Worm (Caenorhabditis elegans): ENCODE results near the gene F36H5.18.
"Not testable (repeated sequence)": the region's sequence is repeated elsewhere in the genome, so short reads cannot be mapped to it uniquely, and the experiment has no call there.

Gene F36H5.18

ce11 chrII:1775234-1775633 is 15.5 kb downstream of the F36H5.18 start, which contains the start of gene F36H5.14:
TSS of gene F36H5.14 (plus strand) at chrII:1775534.
- TF ChIP-seq dmd-4 (tag; optimal IDR thresholded peaks at IDR 0.05; ENCODE audit: borderline replicate concordance); unc-86 (tag; optimal IDR thresholded peaks at IDR 0.05); sox-4 (tag; optimal IDR thresholded peaks at IDR 0.05): not testable (repeated sequence)

ce11 chrII:1782474-1782873 is 22.8 kb downstream of the F36H5.18 start, which contains the start of gene math-4:
TSS of gene math-4 (minus strand) at chrII:1782574.
- no peak for TF ChIP-seq pros-1 (tag; optimal IDR thresholded peaks at IDR 0.05)
- TF ChIP-seq K02D7.2 (tag; optimal IDR thresholded peaks at IDR 0.05), result no peak
- TF ChIP-seq ceh-2 (tag; optimal IDR thresholded peaks at IDR 0.05), result no peak
- TF ChIP-seq elt-4 (tag; optimal IDR thresholded peaks at IDR 0.05), result no peak
- TF ChIP-seq F13H6.1 (tag; optimal IDR thresholded peaks at IDR 0.05), result no peak
- TF ChIP-seq sox-4 (tag; optimal IDR thresholded peaks at IDR 0.05), result no peak
- no peak for TF ChIP-seq hlh-8 (tag; optimal IDR thresholded peaks at IDR 0.05)
- TF ChIP-seq ceh-48 (tag; optimal IDR thresholded peaks at IDR 0.05), result no peak
- no peak for TF ChIP-seq madf-2 (tag; optimal IDR thresholded peaks at IDR 0.05)
- TF ChIP-seq dve-1 (tag; optimal IDR thresholded peaks at IDR 0.05), result no peak

- TF ChIP-seq Y22D7AL.16 (tag; optimal IDR thresholded peaks at IDR 0.05) (no peak), ceh-45 (GFP tag; IDR thresholded peaks at IDR 0.05) (no peak), F13H6.1 (tag; optimal IDR thresholded peaks at IDR 0.05) (no peak), odd-2 (tag; optimal IDR thresholded peaks at IDR 0.05) (no peak), T23F11.4 (GFP tag; optimal IDR thresholded peaks at IDR 0.05) (no peak), ref-2 (tag; optimal IDR thresholded peaks at IDR 0.05) (no peak), ceh-18 (tag; optimal IDR thresholded peaks at IDR 0.05) (no peak), nhr-11 (tag; optimal IDR thresholded peaks at IDR 0.05) (no peak), pat-9 (tag; optimal IDR thresholded peaks at IDR 0.05) (no peak), ztf-16 (tag; optimal IDR thresholded peaks at IDR 0.05) (no peak), C38D4.7 (GFP tag; optimal IDR thresholded peaks at IDR 0.05) (no peak), unc-86 (tag; optimal IDR thresholded peaks at IDR 0.05) (no peak), ceh-30 (tag; optimal IDR thresholded peaks at IDR 0.05) (no peak), ceh-14 (tag; optimal IDR thresholded peaks at IDR 0.05) (no peak), dve-1 (tag; optimal IDR thresholded peaks at IDR 0.05) (no peak), pax-1 (tag; optimal IDR thresholded peaks at IDR 0.05) (no peak), elt-2 (tag; optimal IDR thresholded peaks at IDR 0.05) (no peak), pag-3 (tag; optimal IDR thresholded peaks at IDR 0.05; ENCODE audit: borderline replicate concordance) (no peak), pros-1 (tag; optimal IDR thresholded peaks at IDR 0.05) (no peak), npax-4 (tag; optimal IDR thresholded peaks at IDR 0.05) (no peak)
Measured at ce11 chrII:1784799-1785198, 25.1 kb downstream of the F36H5.18 start, which contains the start of gene C08F1.11. TSS of gene C08F1.11 (minus strand) at chrII:1784899.

ce11 chrII:1786209-1786608 is 26.5 kb downstream of the F36H5.18 start, which contains the start of gene C08F1.10:
TSS of gene C08F1.10 (minus strand) at chrII:1786309.
- TF ChIP-seq ttx-3 (tag; optimal IDR thresholded peaks at IDR 0.05), result no peak
- TF ChIP-seq ceh-14 (tag; optimal IDR thresholded peaks at IDR 0.05), result no peak
- no peak for TF ChIP-seq rnt-1 (tag; optimal IDR thresholded peaks at IDR 0.05)
- TF ChIP-seq hlh-6 (tag; optimal IDR thresholded peaks at IDR 0.05), result no peak
- no peak for TF ChIP-seq hlh-30 (tag; optimal IDR thresholded peaks at IDR 0.05; ENCODE audit: insufficient read depth)
- no peak for TF ChIP-seq gmeb-2 (tag; optimal IDR thresholded peaks at IDR 0.05)
- TF ChIP-seq sox-2 (GFP tag; IDR thresholded peaks at IDR 0.05), result no peak
- TF ChIP-seq dve-1 (tag; optimal IDR thresholded peaks at IDR 0.05), result no peak
- TF ChIP-seq elt-4 (tag; optimal IDR thresholded peaks at IDR 0.05), result no peak
- TF ChIP-seq pax-1 (tag; optimal IDR thresholded peaks at IDR 0.05), result no peak
- TF ChIP-seq zip-5 (tag; optimal IDR thresholded peaks at IDR 0.05), result no peak
- no peak for TF ChIP-seq K09A11.1 (tag; optimal IDR thresholded peaks at IDR 0.05; ENCODE audit: insufficient read depth)
- no peak for TF ChIP-seq unc-55 (GFP tag; optimal IDR thresholded peaks at IDR 0.05)
- TF ChIP-seq sdc-2 (tag; optimal IDR thresholded peaks at IDR 0.05), result no peak
- TF ChIP-seq Y22D7AL.16 (tag; optimal IDR thresholded peaks at IDR 0.05), result no peak
- TF ChIP-seq ceh-34 (tag; optimal IDR thresholded peaks at IDR 0.05), result no peak
- no peak for TF ChIP-seq nhr-232 (tag; optimal IDR thresholded peaks at IDR 0.05)

All from whole organism, late embryonic.